Worm (Caenorhabditis elegans): Measurements from ENCODE around the gene tag-196.

- TF ChIP-seq W03F9.2 (tag; optimal IDR thresholded peaks at IDR 0.05), result no peak
- TF ChIP-seq dao-5 (tag; optimal IDR thresholded peaks at IDR 0.05), result no peak
- no peak for TF ChIP-seq him-1 (tag; optimal IDR thresholded peaks at IDR 0.05)
Observed at ce11 chrV:8592691-8593307, 1.9 kb upstream of the tag-196 start.
